Fruit fly (Drosophila melanogaster) whole organism: ENCODE measurements around the gene Spag1.

Experiments
- CG8478 ChIP-seq: fragments of >200 bp; optimal IDR thresholded peaks from 2 replicates; lab custom pipeline; 2018; ENCODE audit warnings: inconsistent platforms
- Dll ChIP-seq: fragments of >200 bp; optimal IDR thresholded peaks from 2 replicates; lab custom pipeline; 2017
- EcR ChIP-seq, 2 experiments: fragments of >200 bp; optimal IDR thresholded peaks; 2 replicates each; lab custom pipeline; 2017; ENCODE audit warnings: missing biosample characterization in 2 of 2, missing genetic modification characterization in 2 of 2, missing genetic modification reagents in 2 of 2
- pan ChIP-seq: fragments of >200 bp; optimal IDR thresholded peaks from 2 replicates; lab custom pipeline; 2017
- psq ChIP-seq: fragments of >200 bp; optimal IDR thresholded peaks from 2 replicates; lab custom pipeline; 2017
- usp ChIP-seq: fragments of >200 bp; optimal IDR thresholded peaks from 2 replicates; lab custom pipeline; 2017; ENCODE audit warnings: missing biosample characterization, missing genetic modification characterization, mixed read lengths

DNA sequence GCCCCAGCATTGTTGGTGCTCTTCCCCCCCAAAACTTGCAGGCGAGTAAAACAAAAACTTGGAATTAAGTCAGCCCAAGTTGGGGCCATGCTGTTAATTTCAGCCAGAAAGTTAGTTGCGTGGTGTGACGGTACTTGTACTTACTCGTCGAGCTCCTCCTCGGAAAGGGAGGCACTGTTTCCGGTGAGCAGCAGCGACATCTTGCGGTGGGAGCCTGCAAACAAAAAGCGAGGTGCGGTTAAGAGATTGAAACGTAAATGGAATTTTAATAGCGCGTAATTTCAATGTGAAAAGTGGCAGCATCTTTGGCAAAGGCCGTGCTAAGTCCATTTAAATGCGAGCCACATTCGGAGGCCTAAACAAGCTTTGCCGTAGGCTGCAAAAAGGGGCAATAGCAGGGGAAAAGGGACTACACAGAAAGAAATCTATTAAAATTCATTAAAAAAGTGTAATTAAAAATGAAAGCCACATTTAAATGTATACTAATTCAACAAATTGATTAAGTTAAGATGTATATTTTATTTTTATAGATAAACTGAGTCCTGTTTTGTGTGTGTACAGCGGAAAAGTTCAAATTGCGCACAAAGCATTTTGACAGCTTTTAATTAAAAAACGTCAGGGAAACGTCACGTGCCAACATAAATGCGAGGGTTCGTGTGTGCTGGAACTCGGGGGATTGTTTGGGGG is 8.9 kb downstream of the Spag1 start:
- no peak for TF ChIP-seq pan
- TF ChIP-seq EcR (GFP tag; optimal IDR thresholded peaks at IDR 0.05; lab: Kevin White, UChicago), result no peak
- no peak for TF ChIP-seq Dll
- no peak for TF ChIP-seq psq (lab: Kevin White, UChicago)
- TF ChIP-seq CG8478 (lab: Kevin White, UChicago), result no peak
- TF ChIP-seq usp (GFP tag; lab: Kevin White, UChicago), result no peak
